Worm (Caenorhabditis elegans) whole organism, young adult: Measurements from ENCODE around the gene F38A6.5.

Source experiments
- B0035.1 ChIP-seq: sonication (generic microtip); optimal IDR thresholded peaks from 2 replicates; lab custom pipeline; 2016; ENCODE audit warnings: missing genetic modification characterization, mild to moderate bottlenecking, missing compliant biosample characterization, missing genotype, missing genetic modification reagents
- F23B12.7 ChIP-seq: sonication (generic microtip); optimal IDR thresholded peaks from 2 replicates; lab custom pipeline; 2017; ENCODE audit warnings: missing genetic modification characterization, mild to moderate bottlenecking, missing compliant biosample characterization, antibody characterized with exemption, moderate library complexity; ENCODE audit not compliant: insufficient read depth
- F49E8.2 ChIP-seq: sonication (generic microtip); optimal IDR thresholded peaks from 3 replicates; lab custom pipeline; 2017; ENCODE audit warnings: missing genetic modification characterization, mild to moderate bottlenecking, missing compliant biosample characterization, antibody characterized with exemption, moderate library complexity; ENCODE audit not compliant: insufficient read depth
- F52B5.7 ChIP-seq: sonication (generic microtip); optimal IDR thresholded peaks from 2 replicates; lab custom pipeline; 2016; ENCODE audit warnings: mild to moderate bottlenecking, missing genetic modification characterization, missing compliant biosample characterization
- F57C9.4 ChIP-seq: sonication (generic microtip); optimal IDR thresholded peaks from 2 replicates; lab custom pipeline; 2017; ENCODE audit warnings: mild to moderate bottlenecking, missing genetic modification characterization, missing compliant biosample characterization
- K12H6.12 ChIP-seq: fragments of 200-800 bp; sonication (Bioruptor generic); optimal IDR thresholded peaks from 2 replicates; lab custom pipeline; 2018; ENCODE audit warnings: mild to moderate bottlenecking, missing genetic modification characterization, missing compliant biosample characterization
- Y53F4B.3 ChIP-seq: fragments of 200-800 bp; sonication (Bioruptor generic); IDR thresholded peaks from 2 replicates; pipeline ENCODE4 v1.3.6; 2022; ENCODE audit warnings: missing genetic modification reagents, missing genetic modification characterization, missing compliant biosample characterization
- akir-1 ChIP-seq: fragments of 200-800 bp; sonication (Bioruptor generic); optimal IDR thresholded peaks from 2 replicates; lab custom pipeline; 2018; ENCODE audit warnings: mild to moderate bottlenecking, missing genetic modification characterization, moderate library complexity, missing compliant biosample characterization
- ama-1 ChIP-seq, 3 experiments: fragments of 150-350 bp in 1 of 3; sonication (generic microtip) in 2 of 3; optimal IDR thresholded peaks; 2 replicates each; lab custom pipeline; 2014 to 2018; ENCODE audit warnings: missing biosample characterization in 2 of 3, missing genetic modification characterization in 2 of 3, missing genetic modification reagents in 2 of 3
- atf-7 ChIP-seq: sonication (generic microtip); optimal IDR thresholded peaks from 2 replicates; lab custom pipeline; 2017; ENCODE audit warnings: mild to moderate bottlenecking, missing genetic modification characterization, missing compliant biosample characterization
- attf-6 ChIP-seq: fragments of 200-800 bp; sonication (Bioruptor generic); IDR thresholded peaks from 2 replicates; pipeline ENCODE4 v1.3.6; 2022; ENCODE audit warnings: missing genetic modification reagents, missing genetic modification characterization, missing compliant biosample characterization
- bed-2 ChIP-seq: fragments of 200-800 bp; sonication (Bioruptor generic); IDR thresholded peaks from 2 replicates; pipeline ENCODE4 v1.3.6; 2022; ENCODE audit warnings: missing genetic modification reagents, missing genetic modification characterization, missing compliant biosample characterization
- cebp-1 ChIP-seq, 2 experiments: fragments of 200-800 bp in 1 of 2; sonication (Bioruptor generic) in 1 of 2; sonication (generic microtip) in 1 of 2; IDR thresholded peaks in 1 of 2; optimal IDR thresholded peaks in 1 of 2; 2 replicates each; pipeline versions ENCODE4 v1.3.6 to Lab custom; 2017 to 2022; ENCODE audit warnings: missing compliant biosample characterization in 2 of 2, missing genetic modification characterization in 2 of 2, mild to moderate bottlenecking in 1 of 2, missing genetic modification reagents in 1 of 2, moderate library complexity in 1 of 2
- cebp-2 ChIP-seq: fragments of 200-800 bp; sonication (Bioruptor generic); IDR thresholded peaks from 2 replicates; pipeline ENCODE4 v1.3.6; 2022; ENCODE audit warnings: missing genetic modification characterization, missing compliant biosample characterization
- ceh-58 ChIP-seq: fragments of 200-800 bp; sonication (Bioruptor generic); IDR thresholded peaks from 2 replicates; pipeline ENCODE4 v1.3.6; 2022; ENCODE audit warnings: missing genetic modification characterization, missing compliant biosample characterization
- die-1 ChIP-seq: sonication (generic microtip); optimal IDR thresholded peaks from 2 replicates; lab custom pipeline; 2016; ENCODE audit warnings: missing genotype, mild to moderate bottlenecking, missing genetic modification characterization, missing compliant biosample characterization
- dox-1 ChIP-seq: fragments of 200-800 bp; sonication (Bioruptor generic); IDR thresholded peaks from 2 replicates; pipeline ENCODE4 v1.3.6; 2022; ENCODE audit warnings: missing genetic modification reagents, missing genetic modification characterization, missing compliant biosample characterization
- efl-1 ChIP-seq: fragments of 150-350 bp; optimal IDR thresholded peaks from 2 replicates; lab custom pipeline; 2014; ENCODE audit warnings: missing biosample characterization, missing genetic modification reagents, missing genetic modification characterization
- egl-18 ChIP-seq: fragments of 200-800 bp; sonication (Bioruptor generic); IDR thresholded peaks from 2 replicates; pipeline ENCODE4 v1.3.6; 2022; ENCODE audit warnings: missing genetic modification reagents, missing genetic modification characterization, missing compliant biosample characterization
- egl-44 ChIP-seq: fragments of 200-800 bp; sonication (Bioruptor generic); IDR thresholded peaks from 2 replicates; pipeline ENCODE4 v1.3.6; 2022; ENCODE audit warnings: missing genetic modification reagents, missing genetic modification characterization, missing compliant biosample characterization
- him-1 ChIP-seq: sonication (generic microtip); optimal IDR thresholded peaks from 2 replicates; lab custom pipeline; 2016; ENCODE audit warnings: missing genotype, missing genetic modification reagents, missing genetic modification characterization, missing compliant biosample characterization
- hmg-1.2 ChIP-seq: fragments of 200-800 bp; sonication (Bioruptor generic); IDR thresholded peaks from 2 replicates; pipeline ENCODE4 v1.3.6; 2022; ENCODE audit warnings: missing genetic modification reagents, missing genetic modification characterization, missing compliant biosample characterization
- hrde-1 ChIP-seq: sonication (generic microtip); optimal IDR thresholded peaks from 2 replicates; lab custom pipeline; 2016; ENCODE audit warnings: missing genetic modification characterization, mild to moderate bottlenecking, missing compliant biosample characterization, moderate library complexity, missing genotype, missing genetic modification reagents, borderline replicate concordance
- let-607 ChIP-seq, 2 experiments: fragments of 200-800 bp in 1 of 2; sonication (Bioruptor generic) in 1 of 2; sonication (generic microtip) in 1 of 2; optimal IDR thresholded peaks; 2 replicates each; lab custom pipeline; 2016 to 2018; ENCODE audit warnings: mild to moderate bottlenecking in 2 of 2, missing compliant biosample characterization in 2 of 2, missing genetic modification characterization in 2 of 2, moderate library complexity in 2 of 2, missing genotype in 1 of 2
- lin-26 ChIP-seq: fragments of 200-800 bp; sonication (Bioruptor generic); IDR thresholded peaks from 2 replicates; pipeline ENCODE4 v1.3.6; 2022; ENCODE audit warnings: missing genetic modification reagents, missing genetic modification characterization, missing compliant biosample characterization
- lsl-1 ChIP-seq: fragments of 200-800 bp; sonication (Bioruptor generic); optimal IDR thresholded peaks from 2 replicates; lab custom pipeline; 2018; ENCODE audit warnings: mild to moderate bottlenecking, missing genetic modification characterization, moderate library complexity, missing compliant biosample characterization
- madf-10 ChIP-seq: sonication (generic microtip); optimal IDR thresholded peaks from 2 replicates; lab custom pipeline; 2016; ENCODE audit warnings: mild to moderate bottlenecking, missing genetic modification characterization, missing compliant biosample characterization
- mcd-1 ChIP-seq: fragments of 200-800 bp; sonication (Bioruptor generic); IDR thresholded peaks from 2 replicates; pipeline ENCODE4 v1.3.6; 2022; ENCODE audit warnings: missing genetic modification reagents, missing genetic modification characterization, missing compliant biosample characterization
- mes-4 ChIP-seq: sonication (generic microtip); optimal IDR thresholded peaks from 2 replicates; lab custom pipeline; 2016; ENCODE audit warnings: missing genotype, missing genetic modification characterization, missing compliant biosample characterization
- mxl-1 ChIP-seq: sonication (generic microtip); optimal IDR thresholded peaks from 2 replicates; lab custom pipeline; 2016; ENCODE audit warnings: missing genetic modification characterization, missing compliant biosample characterization
- nhr-80 ChIP-seq: sonication (generic microtip); optimal IDR thresholded peaks from 2 replicates; lab custom pipeline; 2016; ENCODE audit warnings: missing genetic modification characterization, missing compliant biosample characterization
- pha-4 ChIP-seq: fragments of 150-350 bp; sonication (generic microtip); optimal IDR thresholded peaks from 2 replicates; lab custom pipeline; 2014; ENCODE audit warnings: missing biosample characterization, missing genetic modification reagents, missing genetic modification characterization
- rcor-1 ChIP-seq: fragments of 200-800 bp; sonication (Bioruptor generic); IDR thresholded peaks from 2 replicates; pipeline ENCODE4 v1.3.6; 2022; ENCODE audit warnings: missing genetic modification reagents, missing genetic modification characterization, missing compliant biosample characterization
- repo-1 ChIP-seq: sonication (generic microtip); optimal IDR thresholded peaks from 2 replicates; lab custom pipeline; 2017; ENCODE audit warnings: mild to moderate bottlenecking, missing genetic modification characterization, missing compliant biosample characterization
- snpc-3.4 ChIP-seq: sonication (generic microtip); optimal IDR thresholded peaks from 2 replicates; lab custom pipeline; 2017; ENCODE audit warnings: missing genetic modification characterization, mild to moderate bottlenecking, missing compliant biosample characterization, antibody characterized with exemption, moderate library complexity, missing genotype, missing genetic modification reagents
- tbp1 ChIP-seq: fragments of 200-800 bp; sonication (Bioruptor generic); optimal IDR thresholded peaks from 2 replicates; lab custom pipeline; 2018; ENCODE audit warnings: mild to moderate bottlenecking, missing genetic modification characterization, missing compliant biosample characterization
- tbx-9 ChIP-seq: sonication (generic microtip); optimal IDR thresholded peaks from 2 replicates; lab custom pipeline; 2016; ENCODE audit warnings: borderline replicate concordance, missing genetic modification characterization, inconsistent platforms, missing compliant biosample characterization
- xnd-1 ChIP-seq: sonication (generic microtip); optimal IDR thresholded peaks from 2 replicates; lab custom pipeline; 2016; ENCODE audit warnings: missing genotype, missing genetic modification reagents, missing genetic modification characterization, missing compliant biosample characterization
- ztf-18 ChIP-seq: sonication (generic microtip); optimal IDR thresholded peaks from 2 replicates; lab custom pipeline; 2016; ENCODE audit warnings: missing genotype, mild to moderate bottlenecking, missing genetic modification characterization, missing compliant biosample characterization

Gene F38A6.5

DNA sequence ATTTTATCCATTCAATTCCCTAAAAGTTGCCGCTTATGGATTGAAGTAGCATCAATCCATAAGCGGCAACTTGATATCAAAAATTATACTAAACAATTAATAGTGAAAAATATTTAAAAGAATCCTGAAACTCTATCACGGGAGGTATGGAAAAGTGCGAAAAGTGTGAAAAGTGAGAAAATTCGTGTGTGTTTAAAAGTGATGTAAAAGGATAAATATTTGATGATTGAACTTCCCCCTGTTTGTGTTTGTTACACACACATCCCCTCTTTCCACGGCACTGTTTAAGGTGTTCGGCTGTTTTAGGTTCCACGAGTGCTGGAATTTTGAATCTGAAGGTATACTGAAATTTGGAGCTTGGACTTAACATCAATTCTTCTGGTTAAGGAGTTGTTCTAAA, 25.6 kb downstream of the F38A6.5 start:
- no peak for TF ChIP-seq rcor-1 (GFP tag; lab: Robert Waterston, UW)
- peak; percentile 91 for TF ChIP-seq pha-4

DNA sequence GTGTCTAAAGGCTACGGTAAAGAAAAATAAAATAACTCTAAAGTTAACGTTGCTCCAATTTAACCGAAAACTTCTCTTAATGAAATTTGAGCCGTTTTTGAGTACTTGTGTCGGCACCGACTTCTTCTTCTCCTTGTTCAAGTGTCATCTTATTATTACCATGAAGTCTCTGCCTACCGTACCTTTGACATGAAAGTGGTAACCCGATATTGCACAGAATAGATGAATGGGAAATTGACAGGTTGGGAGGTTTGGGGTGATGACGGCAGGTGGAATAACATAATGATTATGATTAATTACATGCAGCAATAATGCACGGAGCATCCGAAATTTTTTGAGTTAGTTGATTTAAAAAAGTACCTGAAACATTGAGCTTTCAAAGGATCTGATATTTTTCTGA, 26.7 kb downstream of the F38A6.5 start:
- TF ChIP-seq mxl-1 (tag; lab: Kevin White, UChicago) (no peak), K12H6.12 (tag; lab: Kevin White, UChicago) (no peak), nhr-80 (tag; lab: Kevin White, UChicago) (no peak), ceh-58 (no peak), egl-18 (no peak), F57C9.4 (tag; lab: Kevin White, UChicago) (no peak), tbp1 (GFP tag; lab: Kevin White, UChicago) (no peak), cebp-1 (GFP tag; IDR thresholded peaks at IDR 0.05; lab: Robert Waterston, UW) (no peak), cebp-1 (tag; optimal IDR thresholded peaks at IDR 0.05; lab: Kevin White, UChicago) (no peak), xnd-1 (tag; lab: Kevin White, UChicago) (no peak), ztf-18 (no peak), him-1 (tag; lab: Kevin White, UChicago) (no peak)

DNA sequence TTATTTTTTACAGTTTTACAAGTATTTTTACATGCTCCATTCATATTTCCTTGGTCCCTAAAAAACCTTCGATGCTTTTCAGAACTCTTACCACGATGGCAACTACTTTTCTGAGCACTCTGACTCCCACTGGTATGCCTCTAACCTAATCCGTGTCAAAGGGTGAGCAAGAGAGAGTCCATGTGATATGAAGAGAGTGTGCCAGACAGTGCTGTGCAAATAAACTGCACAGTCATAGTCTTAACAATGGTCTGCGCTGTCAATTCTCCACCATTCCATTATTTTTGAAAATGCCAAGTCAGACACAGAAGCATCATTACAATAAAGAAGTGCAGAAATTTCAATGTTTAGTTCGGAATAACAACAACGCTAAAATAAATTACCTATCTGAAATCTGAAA, 28.3 kb downstream of the F38A6.5 start:
- TF ChIP-seq F57C9.4 (tag; lab: Kevin White, UChicago) (no peak), cebp-1 (GFP tag; IDR thresholded peaks at IDR 0.05; lab: Robert Waterston, UW) (no peak), cebp-1 (tag; optimal IDR thresholded peaks at IDR 0.05; lab: Kevin White, UChicago) (no peak), egl-44 (GFP tag; lab: Robert Waterston, UW) (no peak), atf-7 (no peak), mes-4 (tag; lab: Kevin White, UChicago) (no peak), ama-1 (optimal IDR thresholded peaks at IDR 0.05; lab: Kevin White, UChicago) (no peak), ama-1 (GFP tag; optimal IDR thresholded peaks at IDR 0.05; lab: Kevin White, UChicago) (no peak)

DNA sequence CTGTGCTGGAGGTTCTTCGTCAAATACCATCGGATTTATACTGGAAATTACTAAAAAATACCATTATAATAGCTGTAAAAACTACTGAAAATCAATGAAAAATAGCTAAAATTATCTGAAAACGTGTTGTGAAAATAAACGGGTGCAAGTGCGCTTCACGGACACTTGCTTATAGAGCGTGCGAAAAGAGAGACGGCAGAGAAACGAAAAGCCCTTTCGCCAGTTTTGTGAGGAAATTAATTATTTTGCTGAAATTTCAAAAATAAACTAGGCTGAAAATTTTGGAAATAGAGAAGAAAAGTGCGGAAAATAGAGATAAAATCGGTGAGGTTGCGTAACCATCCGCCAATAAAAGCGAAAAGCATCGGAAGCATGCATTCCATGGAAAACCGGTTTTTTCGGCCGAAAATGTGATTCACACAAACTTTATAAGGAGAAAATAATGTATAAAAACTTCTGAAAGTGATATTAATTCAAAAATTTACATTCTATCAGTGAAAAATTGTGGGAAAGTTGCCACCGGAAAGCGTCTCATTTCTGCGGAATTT, 29.2 kb downstream of the F38A6.5 start, which contains the start of gene dnj-25:
Gene dnj-25 (minus strand): TSS at position 57 of the 548 bp plus-strand sequence.
- TF ChIP-seq hmg-1.2 (peak; percentile 90), dox-1 (GFP tag; lab: Robert Waterston, UW) (no peak), mcd-1 (GFP tag; lab: Robert Waterston, UW) (peak; percentile 62), F23B12.7 (tag; lab: Kevin White, UChicago) (peak; percentile 20), die-1 (tag; lab: Kevin White, UChicago) (no peak), akir-1 (no peak)

DNA sequence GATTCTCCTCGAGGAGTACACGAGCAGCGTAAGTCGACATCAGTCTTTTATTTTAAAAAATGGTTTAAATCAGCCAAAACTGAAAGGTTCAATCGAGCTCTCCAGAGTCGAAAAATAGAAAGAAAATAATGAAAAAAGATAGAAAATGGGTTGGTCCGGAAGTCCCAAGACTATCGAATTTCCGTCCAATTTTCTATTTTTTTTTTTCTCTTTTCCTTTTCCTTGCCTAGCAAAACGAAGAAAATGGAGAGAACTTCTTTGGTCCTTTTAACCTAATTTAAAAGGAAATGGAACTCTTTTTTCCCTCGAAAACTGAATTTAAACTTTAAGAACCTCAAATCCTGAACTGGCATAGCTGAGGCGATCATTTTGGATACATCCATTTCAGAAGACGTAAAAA, 34.2 kb downstream of the F38A6.5 start:
- TF ChIP-seq lin-26 (GFP tag; lab: Robert Waterston, UW) (no peak), tbx-9 (tag; lab: Kevin White, UChicago) (no peak)

DNA sequence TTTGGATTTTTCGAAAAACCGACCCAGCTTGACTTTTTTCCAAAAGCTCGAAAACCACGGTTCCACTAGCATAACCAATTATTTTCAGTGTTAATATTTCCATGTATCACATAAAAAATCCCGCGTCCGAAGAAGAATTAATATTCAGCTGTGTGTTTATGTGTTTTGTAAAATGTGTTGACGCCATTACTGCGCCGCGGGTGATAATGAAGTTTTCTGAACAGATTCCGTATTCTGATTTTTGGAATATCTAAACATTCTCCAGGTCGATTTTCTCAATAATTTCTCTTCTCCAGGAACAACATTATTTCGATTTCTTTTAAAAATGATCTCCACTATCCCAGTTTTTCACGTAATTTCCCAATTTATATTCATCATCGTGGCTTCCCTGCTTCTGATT, 38.9 kb downstream of the F38A6.5 start, which contains the start of gene srxa-6:
Gene srxa-6 (plus strand): TSS at position 301 of the 400 bp plus-strand sequence.
- TF ChIP-seq atf-7 (no peak), F52B5.7 (no peak), tbp1 (GFP tag; lab: Kevin White, UChicago) (no peak), repo-1 (tag; lab: Kevin White, UChicago) (no peak), bed-2 (GFP tag; lab: Robert Waterston, UW) (no peak), cebp-2 (GFP tag; lab: Robert Waterston, UW) (no peak), let-607 (tag; optimal IDR thresholded peaks at IDR 0.05; lab: Kevin White, UChicago) (no peak), lsl-1 (no peak), F49E8.2 (tag; lab: Kevin White, UChicago) (no peak), hrde-1 (no peak), egl-44 (GFP tag; lab: Robert Waterston, UW) (no peak), madf-10 (tag; lab: Kevin White, UChicago) (no peak), Y53F4B.3 (no peak), efl-1 (GFP tag; lab: Kevin White, UChicago) (no peak), attf-6 (GFP tag; lab: Robert Waterston, UW) (no peak), snpc-3.4 (tag; lab: Kevin White, UChicago) (no peak), B0035.1 (tag; lab: Kevin White, UChicago) (no peak), xnd-1 (tag; lab: Kevin White, UChicago) (no peak)
